Worm (Caenorhabditis elegans) whole organism, midembryonic: ENCODE data around the gene Y54G2A.12.

Experiments
- T22C8.4 ChIP-seq: fragments of 200-800 bp; sonication (Bioruptor generic); IDR thresholded peaks from 2 replicates; pipeline ENCODE4 v1.3.6; 2022; ENCODE audit warnings: missing genetic modification characterization, missing compliant biosample characterization
- cog-1 ChIP-seq: sonication (generic microtip); optimal IDR thresholded peaks from 2 replicates; lab custom pipeline; 2016; ENCODE audit warnings: missing genetic modification characterization, missing compliant biosample characterization
- flt-1 ChIP-seq: fragments of 200-800 bp; sonication (Bioruptor generic); IDR thresholded peaks from 2 replicates; pipeline ENCODE4 v1.3.6; 2022; ENCODE audit warnings: missing genetic modification characterization, missing compliant biosample characterization
- klf-2 ChIP-seq: fragments of 200-800 bp; sonication (Bioruptor generic); conservative IDR thresholded peaks from 2 replicates; pipeline ENCODE4 v1.3.6; 2022; ENCODE audit warnings: missing genetic modification reagents, missing genetic modification characterization, missing compliant biosample characterization
- med-1 ChIP-seq: sonication (generic microtip); optimal IDR thresholded peaks from 2 replicates; lab custom pipeline; 2017; ENCODE audit warnings: missing genetic modification characterization, mild to moderate bottlenecking, missing compliant biosample characterization, antibody characterized with exemption, missing genetic modification reagents; ENCODE audit not compliant: insufficient read depth
- ref-1 ChIP-seq: fragments of 200-800 bp; sonication (Bioruptor generic); conservative IDR thresholded peaks from 2 replicates; pipeline ENCODE4 v1.3.6; 2022; ENCODE audit warnings: missing genetic modification reagents, missing genetic modification characterization, missing compliant biosample characterization
- tab-1 ChIP-seq: fragments of 200-800 bp; sonication (Bioruptor generic); IDR thresholded peaks from 2 replicates; pipeline ENCODE4 v1.3.6; 2022; ENCODE audit warnings: missing genetic modification characterization, missing compliant biosample characterization
- ztf-23 ChIP-seq: fragments of 200-800 bp; sonication (Bioruptor generic); IDR thresholded peaks from 2 replicates; pipeline ENCODE4 v1.3.6; 2022; ENCODE audit warnings: missing genetic modification reagents, missing genetic modification characterization, missing compliant biosample characterization
- ztf-29 ChIP-seq: fragments of 200-800 bp; sonication (Bioruptor generic); IDR thresholded peaks from 2 replicates; pipeline ENCODE4 v1.3.6; 2022; ENCODE audit warnings: missing genetic modification reagents, missing genetic modification characterization, missing compliant biosample characterization

The Y54G2A.12 gene

DNA sequence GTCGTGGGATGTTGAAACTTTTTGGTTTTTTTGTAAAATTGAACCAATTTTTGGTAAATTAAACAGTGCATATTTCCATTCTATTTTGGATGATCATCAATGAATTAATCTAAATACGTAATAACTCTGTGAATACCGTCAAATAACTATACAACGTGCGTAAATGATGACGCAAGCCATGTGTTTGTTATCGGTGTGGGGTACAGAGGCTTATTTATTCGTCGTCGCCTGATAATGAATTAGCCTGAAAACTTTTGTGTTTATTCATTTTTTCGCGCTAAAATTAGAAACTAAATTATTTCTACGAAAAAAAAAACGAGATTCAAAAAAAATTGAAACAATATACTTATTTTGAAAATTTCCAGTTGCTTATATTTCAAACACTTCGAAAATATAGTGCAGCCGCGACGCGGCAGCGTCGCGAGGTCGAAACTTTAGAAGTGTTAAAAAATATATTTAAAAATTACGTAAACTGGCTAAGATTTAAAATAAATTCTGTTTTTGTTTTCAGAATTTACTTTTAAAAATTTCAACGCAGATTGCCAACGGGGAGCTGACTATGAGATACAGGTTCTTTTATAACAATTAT is 33.7 kb downstream of the Y54G2A.12 start:
- TF ChIP-seq med-1 (GFP tag; lab: Kevin White, UChicago) (no peak), cog-1 (tag; lab: Kevin White, UChicago) (no peak), ztf-23 (no peak), ztf-29 (GFP tag; lab: Robert Waterston, UW) (no peak), tab-1 (no peak), klf-2 (no peak), flt-1 (GFP tag; lab: Robert Waterston, UW) (no peak), T22C8.4 (GFP tag; lab: Robert Waterston, UW) (no peak), ref-1 (GFP tag; lab: Robert Waterston, UW) (no peak)

DNA sequence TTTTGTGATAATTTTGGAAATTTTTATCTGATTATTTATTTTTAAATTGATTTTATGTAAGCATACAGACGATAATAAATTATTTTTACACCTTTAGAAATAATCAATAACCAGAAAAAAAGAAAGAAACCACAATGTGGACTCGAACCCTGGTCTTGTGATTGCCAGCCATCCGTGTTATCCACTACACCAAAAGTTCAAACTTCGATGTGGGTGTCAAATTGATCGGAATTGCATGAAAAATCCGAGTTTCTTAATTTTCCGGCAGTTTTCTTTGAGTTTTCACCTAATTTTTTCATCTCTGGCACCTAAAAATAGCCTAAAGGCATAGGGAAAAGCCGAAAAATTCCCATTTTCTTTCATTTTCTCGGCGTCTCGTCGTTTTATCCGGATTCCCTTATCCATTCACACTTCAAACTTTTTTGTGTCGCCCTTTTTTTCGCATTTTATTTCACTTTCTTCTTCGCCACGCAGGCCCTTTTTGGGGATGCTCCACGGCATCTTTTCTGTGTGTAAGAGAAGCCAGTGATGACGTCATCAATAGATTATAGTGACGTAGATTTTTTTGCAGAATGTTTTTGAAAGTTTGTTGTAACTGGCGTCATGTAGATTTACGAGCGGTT is 35.1 kb downstream of the Y54G2A.12 start:
- no peak for TF ChIP-seq ref-1 (GFP tag; lab: Robert Waterston, UW)
- no peak for TF ChIP-seq ztf-23
- no peak for TF ChIP-seq ztf-29 (GFP tag; lab: Robert Waterston, UW)
- TF ChIP-seq cog-1 (tag; lab: Kevin White, UChicago): no peak
- no peak for TF ChIP-seq med-1 (GFP tag; lab: Kevin White, UChicago)
- no peak for TF ChIP-seq T22C8.4 (GFP tag; lab: Robert Waterston, UW)
- no peak for TF ChIP-seq flt-1 (GFP tag; lab: Robert Waterston, UW)

DNA sequence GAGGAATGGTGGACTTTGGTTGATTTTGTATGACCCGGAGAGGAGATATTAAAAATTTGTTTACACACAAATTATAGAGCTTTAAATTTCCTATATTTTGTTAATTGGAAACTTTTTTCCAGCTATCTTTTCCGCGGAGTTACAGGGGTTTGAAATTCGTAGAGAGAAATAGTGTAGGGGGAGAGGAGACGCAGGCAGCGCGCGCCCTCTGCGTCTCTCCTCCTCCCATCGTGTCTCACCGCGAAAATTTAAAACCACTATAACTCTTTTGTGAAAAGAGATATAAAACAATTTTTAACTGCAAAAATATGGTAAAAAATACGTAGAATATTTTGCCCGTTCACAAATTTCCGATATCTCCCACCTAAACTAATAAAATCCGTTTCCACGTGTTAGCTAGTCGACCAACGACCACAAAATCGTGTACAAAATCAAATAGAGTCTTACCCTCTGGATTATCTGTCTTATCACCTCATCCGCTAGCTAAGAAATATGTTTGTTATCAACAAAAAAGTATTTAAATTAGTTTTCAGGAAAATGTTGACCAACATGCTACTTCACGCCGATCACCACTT is 40.1 kb downstream of the Y54G2A.12 start, which contains the start of gene nhr-277:
TSS of gene nhr-277 (plus strand) at position 525 of the 575 bp plus-strand sequence.
- TF ChIP-seq ztf-23 (no peak), T22C8.4 (GFP tag; lab: Robert Waterston, UW) (no peak), med-1 (GFP tag; lab: Kevin White, UChicago) (no peak), cog-1 (tag; lab: Kevin White, UChicago) (no peak), tab-1 (no peak)

DNA sequence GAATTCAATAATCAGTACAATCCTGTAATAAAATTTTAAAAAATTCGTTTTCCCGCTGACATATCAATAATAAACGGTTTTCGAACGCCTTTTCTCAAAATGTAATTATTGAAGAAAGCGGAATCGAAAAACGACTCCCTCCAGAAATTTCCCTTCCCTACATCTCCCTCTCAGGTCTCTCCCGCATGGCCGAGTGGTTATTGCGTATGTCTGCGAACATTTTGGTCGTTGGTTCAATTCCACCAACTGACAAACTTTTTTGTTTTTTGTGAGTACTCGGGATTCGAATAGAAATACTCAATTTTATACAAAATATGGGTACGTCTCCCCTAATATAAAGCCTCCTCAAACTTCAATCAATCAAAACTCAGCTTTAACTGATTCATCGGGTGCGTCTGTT is 42.6 kb downstream of the Y54G2A.12 start:
- peak; percentile 98 for TF ChIP-seq tab-1
- peak; percentile 95 for TF ChIP-seq flt-1 (GFP tag; lab: Robert Waterston, UW)
- peak; percentile 95 for TF ChIP-seq klf-2
- TF ChIP-seq ztf-23: peak; percentile 96
- TF ChIP-seq ref-1 (GFP tag; lab: Robert Waterston, UW): peak; percentile 89
- peak; percentile 90 for TF ChIP-seq ztf-29 (GFP tag; lab: Robert Waterston, UW)
- peak; percentile 94 for TF ChIP-seq T22C8.4 (GFP tag; lab: Robert Waterston, UW)

DNA sequence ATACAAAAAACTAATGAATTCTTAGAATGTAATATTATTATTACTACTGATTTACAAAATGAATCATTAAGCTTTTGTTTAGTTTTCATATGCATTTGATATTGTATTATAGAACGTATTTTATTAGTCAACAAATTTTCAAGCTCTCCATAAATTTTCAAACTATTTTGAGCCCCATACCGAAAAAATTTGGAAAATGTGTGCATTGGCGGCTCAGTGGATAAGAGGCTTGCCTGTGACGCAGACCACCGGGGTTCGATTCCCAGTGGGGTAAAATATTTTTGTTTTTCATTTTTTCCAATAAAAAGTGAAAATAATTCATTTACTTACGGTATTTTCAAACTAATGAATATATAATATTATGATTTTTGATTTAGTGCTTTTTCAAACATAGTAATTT is 44.2 kb downstream of the Y54G2A.12 start:
- TF ChIP-seq cog-1 (tag; lab: Kevin White, UChicago) (no peak), ref-1 (GFP tag; lab: Robert Waterston, UW) (no peak), klf-2 (no peak), ztf-23 (no peak), med-1 (GFP tag; lab: Kevin White, UChicago) (no peak), ztf-29 (GFP tag; lab: Robert Waterston, UW) (no peak), flt-1 (GFP tag; lab: Robert Waterston, UW) (no peak), tab-1 (no peak), T22C8.4 (GFP tag; lab: Robert Waterston, UW) (no peak)

DNA sequence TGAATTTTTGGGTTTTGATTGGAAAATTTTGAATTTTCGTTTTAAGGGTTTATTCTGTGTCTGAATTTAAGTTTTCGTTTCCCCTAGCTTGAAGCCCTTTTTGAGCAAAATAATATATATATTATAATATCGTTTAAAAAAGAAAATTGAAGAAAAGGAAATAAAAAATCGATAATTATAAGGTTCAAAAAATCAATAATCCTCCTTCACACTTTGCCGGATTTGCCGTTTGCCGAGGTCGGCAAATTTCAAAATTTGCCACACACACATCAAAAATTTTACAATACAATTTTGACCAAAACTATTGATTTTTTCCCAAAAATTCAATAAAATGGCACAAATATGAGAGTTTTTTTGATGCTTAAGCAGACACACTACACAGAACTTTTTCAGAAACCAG is 46.1 kb downstream of the Y54G2A.12 start:
- TF ChIP-seq cog-1 (tag; lab: Kevin White, UChicago): no peak
- no peak for TF ChIP-seq med-1 (GFP tag; lab: Kevin White, UChicago)
- no peak for TF ChIP-seq ztf-29 (GFP tag; lab: Robert Waterston, UW)
- TF ChIP-seq ref-1 (GFP tag; lab: Robert Waterston, UW): no peak
- TF ChIP-seq T22C8.4 (GFP tag; lab: Robert Waterston, UW): peak; percentile 64
- no peak for TF ChIP-seq ztf-23

DNA sequence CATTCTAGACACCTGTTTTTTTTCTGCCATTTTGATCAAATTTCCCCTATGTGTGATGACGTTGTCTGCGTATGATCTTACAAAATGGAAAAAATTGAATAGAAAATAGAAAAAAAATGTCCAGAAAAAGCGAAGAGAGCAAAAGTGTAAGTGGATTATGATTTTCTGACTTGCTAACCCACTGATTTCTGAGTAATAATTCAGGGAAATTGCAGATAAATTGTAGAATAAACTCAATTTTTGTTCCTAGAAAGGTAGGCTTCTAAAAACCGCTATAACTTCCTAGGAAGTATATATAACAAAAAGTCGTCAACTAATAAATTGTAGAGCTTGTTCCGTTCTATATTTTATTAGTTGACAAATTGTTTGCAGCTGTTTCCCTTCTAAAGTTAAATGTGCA is 48.0 kb downstream of the Y54G2A.12 start:
- TF ChIP-seq flt-1 (GFP tag; lab: Robert Waterston, UW): no peak
- no peak for TF ChIP-seq ztf-29 (GFP tag; lab: Robert Waterston, UW)
- TF ChIP-seq T22C8.4 (GFP tag; lab: Robert Waterston, UW): no peak
- TF ChIP-seq med-1 (GFP tag; lab: Kevin White, UChicago): no peak
- TF ChIP-seq tab-1: no peak
- TF ChIP-seq cog-1 (tag; lab: Kevin White, UChicago): no peak
- no peak for TF ChIP-seq ztf-23
- TF ChIP-seq klf-2: no peak
- TF ChIP-seq ref-1 (GFP tag; lab: Robert Waterston, UW): no peak

DNA sequence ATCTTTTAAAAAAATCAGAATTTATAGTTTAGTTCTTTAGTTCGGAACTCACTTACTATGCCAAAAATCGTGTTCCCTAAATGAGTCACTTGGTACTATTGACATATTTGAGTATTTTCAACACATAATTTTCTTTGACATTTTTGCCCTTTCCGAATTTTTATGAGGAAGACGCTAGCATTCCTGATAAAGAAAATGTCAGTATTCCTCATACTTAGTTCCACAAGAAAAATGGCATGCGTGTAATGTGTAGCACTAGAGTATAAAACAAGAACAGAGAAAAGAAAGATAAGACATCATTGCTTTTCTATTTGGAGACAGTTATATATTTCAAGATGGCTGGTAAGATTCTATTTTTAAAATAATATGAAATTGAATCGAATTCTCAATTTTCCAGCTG is 52.7 kb downstream of the Y54G2A.12 start, which contains the start of gene Y94H6A.2:
TSS of gene Y94H6A.2 (plus strand) at position 336 of the 400 bp plus-strand sequence.
- TF ChIP-seq tab-1 (no peak), flt-1 (GFP tag; lab: Robert Waterston, UW) (no peak), cog-1 (tag; lab: Kevin White, UChicago) (no peak), ztf-29 (GFP tag; lab: Robert Waterston, UW) (no peak), ref-1 (GFP tag; lab: Robert Waterston, UW) (no peak), med-1 (GFP tag; lab: Kevin White, UChicago) (no peak)
